Worm (Caenorhabditis elegans) whole organism, midembryonic: ENCODE results near the gene C17H12.8.

ENCODE experiments used
- T22C8.4 ChIP-seq: fragments of 200-800 bp; sonication (Bioruptor generic); IDR thresholded peaks from 2 replicates; pipeline ENCODE4 v1.3.6; 2022; ENCODE audit warnings: missing genetic modification characterization, missing compliant biosample characterization
- tab-1 ChIP-seq: fragments of 200-800 bp; sonication (Bioruptor generic); IDR thresholded peaks from 2 replicates; pipeline ENCODE4 v1.3.6; 2022; ENCODE audit warnings: missing genetic modification characterization, missing compliant biosample characterization

ce11 chrIV:6867791-6868190 is 49.3 kb downstream of the C17H12.8 start, which contains the start of gene srx-20:
- TF ChIP-seq T22C8.4 (GFP tag; lab: Robert Waterston, UW) (no peak), tab-1 (GFP tag; lab: Robert Waterston, UW) (no peak)
